Fruit fly (Drosophila melanogaster): ENCODE results near the gene CG16743.

CG16743 gene

DNA sequence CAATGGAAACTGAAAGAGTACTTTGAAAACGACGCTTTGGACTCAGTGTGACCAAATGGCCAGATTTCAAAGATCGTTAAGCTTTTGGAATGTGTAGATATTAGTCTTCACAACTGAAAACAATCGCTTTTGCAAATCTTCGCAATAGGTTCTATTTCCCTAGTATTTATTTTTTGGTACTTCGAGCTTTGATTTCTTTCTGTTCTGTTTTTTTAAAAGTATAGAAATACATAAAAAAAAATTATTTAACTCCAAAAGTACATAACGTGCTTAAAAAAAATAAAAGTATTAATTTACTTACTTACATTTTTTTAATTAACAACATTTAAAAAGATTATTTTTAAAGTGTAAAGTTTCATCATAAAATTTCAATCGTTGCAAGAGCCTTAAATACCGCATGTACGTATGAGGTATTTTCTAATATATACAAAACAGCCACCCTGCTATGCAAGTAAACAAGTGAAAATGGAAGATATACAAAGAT lies 15.3 kb downstream of the CG16743 start, which contains the start of the genes piwi and CG12253 (continued):
- TF ChIP-seq gro (GFP tag; optimal IDR thresholded peaks at IDR 0.05) (no peak), Gsc (GFP tag; IDR thresholded peaks at IDR 0.05) (no peak), CG33557 (GFP tag; optimal IDR thresholded peaks at IDR 0.05) (no peak), pzg (GFP tag; optimal IDR thresholded peaks at IDR 0.05) (peak; percentile 11), GATAe (GFP tag; conservative IDR thresholded peaks at IDR 0.05) (no peak), Sox100B (GFP tag; optimal IDR thresholded peaks at IDR 0.05) (peak; percentile 68), crc (GFP tag; optimal IDR thresholded peaks at IDR 0.05) (no peak), ems (GFP tag; optimal IDR thresholded peaks at IDR 0.05) (no peak), CG4707 (GFP tag; optimal IDR thresholded peaks at IDR 0.05) (peak; percentile 7), bab2 (GFP tag; optimal IDR thresholded peaks at IDR 0.05) (peak; percentile 50), NfI (GFP tag; optimal IDR thresholded peaks at IDR 0.05) (peak; percentile 71), CG8089 (GFP tag; optimal IDR thresholded peaks at IDR 0.05) (no peak), Antp (GFP tag; optimal IDR thresholded peaks at IDR 0.05) (peak; percentile 7), CG30403 (GFP tag; optimal IDR thresholded peaks at IDR 0.05) (peak; percentile 93), CG13624 (GFP tag; optimal IDR thresholded peaks at IDR 0.05) (no peak), inv (GFP tag; IDR thresholded peaks at IDR 0.05; ENCODE audit: partially characterized antibody) (no peak), bcd (GFP tag; optimal IDR thresholded peaks at IDR 0.05) (no peak), Vsx1 (GFP tag; optimal IDR thresholded peaks at IDR 0.05) (no peak), CG14860 (GFP tag; IDR thresholded peaks at IDR 0.05; ENCODE audit: partially characterized antibody) (no peak), lmd (GFP tag; IDR thresholded peaks at IDR 0.05) (peak; percentile 89), CG7963 (GFP tag; IDR thresholded peaks at IDR 0.05; ENCODE audit: partially characterized antibody) (no peak), otp (GFP tag; IDR thresholded peaks at IDR 0.05) (no peak), CG3065 (GFP tag; optimal IDR thresholded peaks at IDR 0.05) (peak; percentile 53), CG2120 (GFP tag; optimal IDR thresholded peaks at IDR 0.05) (peak; percentile 76), fru (optimal IDR thresholded peaks at IDR 0.05) (no peak), jigr1 (GFP tag; IDR thresholded peaks at IDR 0.05) (no peak), zfh1 (GFP tag; IDR thresholded peaks at IDR 0.05) (peak; percentile 67; the same call in 2 of the 3 replicates), gfzf (GFP tag; optimal IDR thresholded peaks at IDR 0.05) (peak; percentile 69), fd96Cb (tag; optimal IDR thresholded peaks at IDR 0.05) (peak; percentile 70), gt (GFP tag; IDR thresholded peaks at IDR 0.05) (no peak), CG14667 (GFP tag; IDR thresholded peaks at IDR 0.05) (no peak), CG10267 (tag; optimal IDR thresholded peaks at IDR 0.05) (peak; percentile 71), sens-2 (GFP tag; IDR thresholded peaks at IDR 0.05) (no peak), TFAM (GFP tag; optimal IDR thresholded peaks at IDR 0.05) (no peak), CG12236 (GFP tag; optimal IDR thresholded peaks at IDR 0.05) (no peak), Sin3A (optimal IDR thresholded peaks at IDR 0.05) (no peak), Med (GFP tag) (peak; percentile 58), cg (GFP tag; optimal IDR thresholded peaks at IDR 0.05) (no peak), pita (GFP tag; optimal IDR thresholded peaks at IDR 0.05) (no peak), CG2199 (GFP tag; IDR thresholded peaks at IDR 0.05) (no peak), CG32772 (GFP tag; IDR thresholded peaks at IDR 0.05) (no peak), CG15514 (GFP tag; optimal IDR thresholded peaks at IDR 0.05) (peak; percentile 32), repo (GFP tag; optimal IDR thresholded peaks at IDR 0.05) (no peak), Camta (GFP tag; optimal IDR thresholded peaks at IDR 0.05) (peak; percentile 21), HLHmδ (GFP tag; optimal IDR thresholded peaks at IDR 0.05) (no peak), slou (GFP tag; optimal IDR thresholded peaks at IDR 0.05) (peak; percentile 52), ssp (GFP tag; IDR thresholded peaks at IDR 0.05) (no peak), CG3163 (GFP tag; optimal IDR thresholded peaks at IDR 0.05) (no peak), cad (GFP tag; optimal IDR thresholded peaks at IDR 0.05) (no peak), unpg (GFP tag; optimal IDR thresholded peaks at IDR 0.05) (peak; percentile 89), CrebB (tag; optimal IDR thresholded peaks at IDR 0.05) (peak; percentile 8), Six4 (GFP tag; optimal IDR thresholded peaks at IDR 0.05) (peak; percentile 37), CG6272 (GFP tag; IDR thresholded peaks at IDR 0.05) (no peak)
